Fruit fly (Drosophila melanogaster): ENCODE measurements around the gene PDZ-GEF.

PDZ-GEF gene

dm6 chr2L:6338367-6338975 is 14.9 kb downstream of the PDZ-GEF start, which contains the start of the genes Pez and Cpr (continued):
- TF ChIP-seq Fer2 (tag; optimal IDR thresholded peaks at IDR 0.05) (no peak), CG2129 (GFP tag; IDR thresholded peaks at IDR 0.05; ENCODE audit: partially characterized antibody) (peak; percentile 64; the same call in 1 of the 2 replicates), CG7745 (tag; optimal IDR thresholded peaks at IDR 0.05) (no peak), CG15514 (GFP tag; optimal IDR thresholded peaks at IDR 0.05) (peak; percentile 68), CG17829 (tag; optimal IDR thresholded peaks at IDR 0.05) (peak; percentile 37), NFAT (GFP tag; IDR thresholded peaks at IDR 0.05) (peak; percentile 67), Hr78 (GFP tag; optimal IDR thresholded peaks at IDR 0.05) (no peak), CG1024 (GFP tag; IDR thresholded peaks at IDR 0.05) (peak; percentile 48; the same call in 1 of the 2 replicates), so (GFP tag; IDR thresholded peaks at IDR 0.05) (peak; percentile 61; the same call in 1 of the 3 replicates), Hr51 (GFP tag; optimal IDR thresholded peaks at IDR 0.05) (no peak), ac (GFP tag; optimal IDR thresholded peaks at IDR 0.05) (no peak), Neu2 (GFP tag; optimal IDR thresholded peaks at IDR 0.05; ENCODE audit: borderline replicate concordance) (no peak), NC2β (GFP tag; optimal IDR thresholded peaks at IDR 0.05) (peak; percentile 36), pzg (GFP tag; optimal IDR thresholded peaks at IDR 0.05) (peak; percentile 92), Meics (GFP tag; optimal IDR thresholded peaks at IDR 0.05) (peak; percentile 59), chm (GFP tag; IDR thresholded peaks at IDR 0.05) (peak; percentile 74), CG11560 (tag; IDR thresholded peaks at IDR 0.05) (peak; percentile 93), lilli (GFP tag; optimal IDR thresholded peaks at IDR 0.05) (peak; percentile 39), CG12942 (GFP tag; optimal IDR thresholded peaks at IDR 0.05) (no peak), scrt (GFP tag; optimal IDR thresholded peaks at IDR 0.05) (peak; percentile 32), CG9932 (GFP tag; IDR thresholded peaks at IDR 0.05) (peak; percentile 59), inv (GFP tag; IDR thresholded peaks at IDR 0.05; ENCODE audit: partially characterized antibody) (peak; percentile 68), CG8924 (tag; optimal IDR thresholded peaks at IDR 0.05) (peak; percentile 49), Myb (GFP tag; optimal IDR thresholded peaks at IDR 0.05) (peak; percentile 92), Abd-B (GFP tag; optimal IDR thresholded peaks at IDR 0.05) (no peak), CG15479 (GFP tag; optimal IDR thresholded peaks at IDR 0.05) (no peak), crp (GFP tag; optimal IDR thresholded peaks at IDR 0.05) (no peak), PHDP (tag; optimal IDR thresholded peaks at IDR 0.05) (peak; percentile 4), eve (GFP tag; optimal IDR thresholded peaks at IDR 0.05) (no peak), chif (GFP tag; optimal IDR thresholded peaks at IDR 0.05) (no peak), CG15269 (tag; optimal IDR thresholded peaks at IDR 0.05) (no peak), CG12659 (GFP tag; optimal IDR thresholded peaks at IDR 0.05) (peak; percentile 74), Rfx (GFP tag; IDR thresholded peaks at IDR 0.05) (peak; percentile 76), sc (optimal IDR thresholded peaks at IDR 0.05) (no peak), sc (GFP tag; optimal IDR thresholded peaks at IDR 0.05) (peak; percentile 5), lmd (GFP tag; IDR thresholded peaks at IDR 0.05) (peak; percentile 6; the same call in 1 of the 2 replicates), Ada2b (GFP tag; IDR thresholded peaks at IDR 0.05) (0 out of 2 replicates have a peak, but pooled peaks have one; percentile 28), CG17361 (GFP tag; IDR thresholded peaks at IDR 0.05) (no peak), CG6813 (GFP tag; optimal IDR thresholded peaks at IDR 0.05) (no peak), Nf-YA (GFP tag; IDR thresholded peaks at IDR 0.05) (0 out of 2 replicates have a peak, but pooled peaks have one; percentile 11), CG4360 (GFP tag; IDR thresholded peaks at IDR 0.05) (no peak), HLH3B (GFP tag; IDR thresholded peaks at IDR 0.05) (peak; percentile 25; the same call in 1 of the 2 replicates), CG16779 (GFP tag; IDR thresholded peaks at IDR 0.05) (no peak), D19B (GFP tag; optimal IDR thresholded peaks at IDR 0.05) (no peak), crol (GFP tag; IDR thresholded peaks at IDR 0.05) (peak; percentile 76), Mad (GFP tag; optimal IDR thresholded peaks at IDR 0.05) (peak; percentile 20), ftz-f1 (GFP tag; optimal IDR thresholded peaks at IDR 0.05) (no peak), HmgZ (tag; optimal IDR thresholded peaks at IDR 0.05) (peak; percentile 52), Dref (GFP tag; IDR thresholded peaks at IDR 0.05) (peak; percentile 87)

Data from whole organism, embryonic.